Worm (Caenorhabditis elegans) whole organism, L3 larva: ENCODE results near the gene Y27F2A.8.
"Not testable (repeated sequence)": the region's sequence is repeated elsewhere in the genome, so short reads cannot be mapped to it uniquely, and the experiment has no call there.

ENCODE experiments used
- ZK546.5 ChIP-seq: sonication (generic microtip); optimal IDR thresholded peaks from 2 replicates; lab custom pipeline; 2017; ENCODE audit warnings: missing biosample characterization, missing genetic modification characterization
- ceh-16 ChIP-seq: sonication (generic microtip); optimal IDR thresholded peaks from 2 replicates; lab custom pipeline; 2017; ENCODE audit warnings: missing biosample characterization, missing genetic modification characterization
- ceh-9 ChIP-seq: sonication (generic microtip); optimal IDR thresholded peaks from 2 replicates; lab custom pipeline; 2018; ENCODE audit warnings: missing biosample characterization, missing genetic modification characterization
- daf-12 ChIP-seq: fragments of 150-350 bp; optimal IDR thresholded peaks from 2 replicates; lab custom pipeline; 2014; ENCODE audit warnings: missing biosample characterization, missing genetic modification reagents, missing genetic modification characterization
- egl-27 ChIP-seq: sonication (generic microtip); optimal IDR thresholded peaks from 4 replicates; lab custom pipeline; 2017; ENCODE audit warnings: missing biosample characterization, missing genetic modification reagents, missing genetic modification characterization
- elt-1 ChIP-seq: fragments of 150-350 bp; optimal IDR thresholded peaks from 2 replicates; lab custom pipeline; 2014; ENCODE audit warnings: missing biosample characterization, missing genetic modification characterization
- fkh-2 ChIP-seq: fragments of 150-350 bp; optimal IDR thresholded peaks from 2 replicates; lab custom pipeline; 2014; ENCODE audit warnings: missing biosample characterization, missing genetic modification reagents, missing genetic modification characterization
- lin-39 ChIP-seq: fragments of 150-350 bp; optimal IDR thresholded peaks from 2 replicates; lab custom pipeline; 2018; ENCODE audit warnings: missing biosample characterization, missing genetic modification reagents, missing genetic modification characterization
- lsy-12 ChIP-seq: sonication (generic microtip); optimal IDR thresholded peaks from 2 replicates; lab custom pipeline; 2016; ENCODE audit warnings: mild to moderate bottlenecking, missing genetic modification characterization, missing compliant biosample characterization
- nfya-1 ChIP-seq: sonication (generic microtip); optimal IDR thresholded peaks from 2 replicates; lab custom pipeline; 2017; ENCODE audit warnings: missing genetic modification characterization, mild to moderate bottlenecking, missing compliant biosample characterization, antibody characterized with exemption, moderate library complexity; ENCODE audit not compliant: insufficient read depth
- nhr-11 ChIP-seq: fragments of 150-350 bp; optimal IDR thresholded peaks from 2 replicates; lab custom pipeline; 2014; ENCODE audit warnings: missing biosample characterization, missing genetic modification characterization
- nhr-12 ChIP-seq: fragments of 150-350 bp; optimal IDR thresholded peaks from 2 replicates; lab custom pipeline; 2014; ENCODE audit warnings: missing biosample characterization, missing genetic modification characterization
- nhr-23 ChIP-seq: fragments of 150-350 bp; optimal IDR thresholded peaks from 2 replicates; lab custom pipeline; 2014; ENCODE audit warnings: missing biosample characterization, missing genetic modification reagents, missing genetic modification characterization
- nhr-237 ChIP-seq: fragments of 150-350 bp; optimal IDR thresholded peaks from 2 replicates; lab custom pipeline; 2014; ENCODE audit warnings: missing biosample characterization, missing genetic modification characterization
- nhr-25 ChIP-seq: sonication (generic microtip); optimal IDR thresholded peaks from 2 replicates; lab custom pipeline; 2017; ENCODE audit warnings: missing biosample characterization, missing genetic modification characterization
- nhr-43 ChIP-seq: sonication (generic microtip); optimal IDR thresholded peaks from 2 replicates; lab custom pipeline; 2016; ENCODE audit warnings: mild to moderate bottlenecking, missing genetic modification characterization, missing compliant biosample characterization; ENCODE audit not compliant: poor library complexity, severe bottlenecking
- nhr-67 ChIP-seq: fragments of 150-350 bp; optimal IDR thresholded peaks from 2 replicates; lab custom pipeline; 2014; ENCODE audit warnings: missing biosample characterization, missing genetic modification characterization
- pqm-1 ChIP-seq: fragments of 150-350 bp; optimal IDR thresholded peaks from 2 replicates; lab custom pipeline; 2017; ENCODE audit warnings: missing biosample characterization, missing genetic modification characterization, inconsistent platforms
- sea-2 ChIP-seq: fragments of 150-350 bp; sonication (generic microtip); optimal IDR thresholded peaks from 4 replicates; lab custom pipeline; 2014; ENCODE audit warnings: missing biosample characterization, missing genetic modification reagents, missing genetic modification characterization
- snpc-4 ChIP-seq: fragments of 150-350 bp; optimal IDR thresholded peaks from 2 replicates; lab custom pipeline; 2014; ENCODE audit warnings: missing biosample characterization, missing genetic modification characterization
- tbx-2 ChIP-seq: sonication (generic microtip); optimal IDR thresholded peaks from 2 replicates; lab custom pipeline; 2016; ENCODE audit warnings: mild to moderate bottlenecking, missing genetic modification characterization, missing compliant biosample characterization
- unc-39 ChIP-seq: sonication (generic microtip); optimal IDR thresholded peaks from 4 replicates; lab custom pipeline; 2017; ENCODE audit warnings: missing biosample characterization, missing genetic modification characterization
- unc-62 ChIP-seq: fragments of 150-350 bp; sonication (generic microtip); optimal IDR thresholded peaks from 4 replicates; lab custom pipeline; 2014; ENCODE audit warnings: missing biosample characterization, missing genetic modification reagents, missing genetic modification characterization
- zag-1 ChIP-seq: fragments of 150-350 bp; optimal IDR thresholded peaks from 2 replicates; lab custom pipeline; 2014; ENCODE audit warnings: missing biosample characterization, missing genetic modification characterization
- ztf-11 ChIP-seq: fragments of 150-350 bp; optimal IDR thresholded peaks from 2 replicates; lab custom pipeline; 2014; ENCODE audit warnings: missing biosample characterization, missing genetic modification characterization

Y27F2A.8 gene

ce11 chrII:3183300-3183840 is at the start of gene Y27F2A.8, which contains the start of gene Y27F2A.6:
Gene Y27F2A.8 (plus strand): TSS chrII:3183790.
Gene Y27F2A.6 (minus strand): TSS chrII:3183400.
- not testable (repeated sequence) for TF ChIP-seq snpc-4, ZK546.5, ceh-16 (tag; lab: Kevin White, UChicago)

ce11 chrII:3135293-3135692 is 48.3 kb upstream of the Y27F2A.8 start:
- no peak for TF ChIP-seq unc-62 (GFP tag; lab: Kevin White, UChicago)
- no peak for TF ChIP-seq pqm-1 (tag; lab: Kevin White, UChicago)

- no peak for TF ChIP-seq elt-1 (tag; lab: Kevin White, UChicago)
- no peak for TF ChIP-seq nfya-1 (tag; lab: Kevin White, UChicago)
- no peak for TF ChIP-seq ztf-11 (tag; lab: Kevin White, UChicago)
- no peak for TF ChIP-seq sea-2 (GFP tag; lab: Kevin White, UChicago)
Observed at ce11 chrII:3137804-3138203, 45.8 kb upstream of the Y27F2A.8 start, which contains the start of gene sri-54. Gene sri-54 (minus strand): TSS chrII:3137904.

ce11 chrII:3142855-3143254 is 40.7 kb upstream of the Y27F2A.8 start, which contains the start of gene sri-42:
Gene sri-42 (minus strand): TSS chrII:3142955.
- not testable (repeated sequence) for TF ChIP-seq tbx-2 (tag; lab: Kevin White, UChicago); fkh-2; nhr-12

- TF ChIP-seq lsy-12, ceh-9, egl-27 (tag; lab: Kevin White, UChicago): not testable (repeated sequence)
Observed at ce11 chrII:3144552-3144951, 39.0 kb upstream of the Y27F2A.8 start, which contains the start of gene sri-43. Gene sri-43 (minus strand): TSS chrII:3144652.

- no peak for TF ChIP-seq egl-27 (tag; lab: Kevin White, UChicago)
- no peak for TF ChIP-seq unc-39 (tag; lab: Kevin White, UChicago)
- no peak for TF ChIP-seq tbx-2 (tag; lab: Kevin White, UChicago)
- no peak for TF ChIP-seq nhr-23 (tag; lab: Kevin White, UChicago)
- no peak for TF ChIP-seq lin-39
Observed at ce11 chrII:3145842-3146241, 37.7 kb upstream of the Y27F2A.8 start, which contains the start of gene T10D4.15. Gene T10D4.15 (plus strand): TSS chrII:3146142.

- TF ChIP-seq nfya-1 (tag; lab: Kevin White, UChicago) (no peak), daf-12 (tag; lab: Kevin White, UChicago) (no peak), nhr-12 (no peak), fkh-2 (no peak), nhr-43 (tag; lab: Kevin White, UChicago) (no peak), nhr-25 (tag; lab: Kevin White, UChicago) (no peak)
Observed at ce11 chrII:3148404-3148803, 35.2 kb upstream of the Y27F2A.8 start.

ce11 chrII:3149521-3150190 is 33.9 kb upstream of the Y27F2A.8 start, which contains the start of the genes T10D4.11 and T10D4.1:
Gene T10D4.11 (minus strand): TSS chrII:3149621.
Gene T10D4.1 (plus strand): TSS chrII:3150140.
- no peak for TF ChIP-seq nhr-67 (tag; lab: Kevin White, UChicago)
- TF ChIP-seq nhr-237 = no peak
- no peak for TF ChIP-seq nhr-11
- no peak for TF ChIP-seq lsy-12 (tag; lab: Kevin White, UChicago)
- no peak for TF ChIP-seq nhr-25 (tag; lab: Kevin White, UChicago)
- TF ChIP-seq lin-39 = no peak
- no peak for TF ChIP-seq ceh-16 (tag; lab: Kevin White, UChicago)
- TF ChIP-seq nhr-12 = no peak
- no peak for TF ChIP-seq zag-1 (tag; lab: Kevin White, UChicago)
- TF ChIP-seq, all 47 proteins: peak for 0
